Worm (Caenorhabditis elegans) whole organism, L3 larva: ENCODE data around the gene srxa-8.

ENCODE experiments used
- R02D3.7 ChIP-seq: fragments of 150-350 bp; optimal IDR thresholded peaks from 2 replicates; lab custom pipeline; 2014; ENCODE audit warnings: missing biosample characterization, missing genetic modification characterization
- ZK546.5 ChIP-seq: sonication (generic microtip); optimal IDR thresholded peaks from 2 replicates; lab custom pipeline; 2017; ENCODE audit warnings: missing biosample characterization, missing genetic modification characterization
- aly-2 ChIP-seq: fragments of 150-350 bp; optimal IDR thresholded peaks from 2 replicates; lab custom pipeline; 2014; ENCODE audit warnings: missing biosample characterization, missing genetic modification characterization
- ama-1 ChIP-seq: fragments of 150-350 bp; optimal IDR thresholded peaks from 2 replicates; lab custom pipeline; 2018
- ceh-16 ChIP-seq: sonication (generic microtip); optimal IDR thresholded peaks from 2 replicates; lab custom pipeline; 2017; ENCODE audit warnings: missing biosample characterization, missing genetic modification characterization
- ceh-28 ChIP-seq: fragments of 150-350 bp; optimal IDR thresholded peaks from 2 replicates; lab custom pipeline; 2014; ENCODE audit warnings: missing biosample characterization, missing genetic modification reagents, missing genetic modification characterization
- ceh-82 ChIP-seq: fragments of 150-350 bp; optimal IDR thresholded peaks from 2 replicates; lab custom pipeline; 2014; ENCODE audit warnings: missing biosample characterization, missing genetic modification characterization
- ceh-9 ChIP-seq: sonication (generic microtip); optimal IDR thresholded peaks from 2 replicates; lab custom pipeline; 2018; ENCODE audit warnings: missing biosample characterization, missing genetic modification characterization
- daf-12 ChIP-seq: fragments of 150-350 bp; optimal IDR thresholded peaks from 2 replicates; lab custom pipeline; 2014; ENCODE audit warnings: missing biosample characterization, missing genetic modification reagents, missing genetic modification characterization
- egl-27 ChIP-seq: sonication (generic microtip); optimal IDR thresholded peaks from 4 replicates; lab custom pipeline; 2017; ENCODE audit warnings: missing biosample characterization, missing genetic modification reagents, missing genetic modification characterization
- egl-5 ChIP-seq: fragments of 150-350 bp; optimal IDR thresholded peaks from 2 replicates; lab custom pipeline; 2017; ENCODE audit warnings: missing biosample characterization, missing genetic modification reagents, missing genetic modification characterization, inconsistent platforms
- elt-1 ChIP-seq: fragments of 150-350 bp; optimal IDR thresholded peaks from 2 replicates; lab custom pipeline; 2014; ENCODE audit warnings: missing biosample characterization, missing genetic modification characterization
- elt-2 ChIP-seq: sonication (generic microtip); optimal IDR thresholded peaks from 2 replicates; lab custom pipeline; 2016; ENCODE audit warnings: missing genetic modification reagents, mild to moderate bottlenecking, missing genetic modification characterization, missing compliant biosample characterization
- elt-3 ChIP-seq, 3 experiments: fragments of 150-350 bp in 1 of 3; sonication (generic microtip) in 2 of 3; optimal IDR thresholded peaks; 2 replicates in 2 of 3; 4 replicates in 1 of 3; lab custom pipeline; 2014 to 2017; ENCODE audit warnings: missing biosample characterization in 3 of 3, missing genetic modification characterization in 3 of 3
- eor-1 ChIP-seq, 2 experiments: fragments of 150-350 bp; optimal IDR thresholded peaks; 2 replicates each; lab custom pipeline; 2014 to 2018; ENCODE audit warnings: missing biosample characterization in 2 of 2, missing genetic modification characterization in 2 of 2
- fkh-10 ChIP-seq: sonication (generic microtip); optimal IDR thresholded peaks from 2 replicates; lab custom pipeline; 2017; ENCODE audit warnings: missing biosample characterization, missing genetic modification reagents, missing genetic modification characterization
- fkh-2 ChIP-seq: fragments of 150-350 bp; optimal IDR thresholded peaks from 2 replicates; lab custom pipeline; 2014; ENCODE audit warnings: missing biosample characterization, missing genetic modification reagents, missing genetic modification characterization
- fos-1 ChIP-seq: fragments of 150-350 bp; optimal IDR thresholded peaks from 2 replicates; lab custom pipeline; 2014; ENCODE audit warnings: missing biosample characterization, missing genetic modification characterization
- hmg-11 ChIP-seq: sonication (generic microtip); optimal IDR thresholded peaks from 2 replicates; lab custom pipeline; 2016; ENCODE audit warnings: missing genetic modification characterization, missing compliant biosample characterization
- jun-1 ChIP-seq: fragments of 150-350 bp; optimal IDR thresholded peaks from 2 replicates; lab custom pipeline; 2014; ENCODE audit warnings: missing biosample characterization, missing genetic modification reagents, missing genetic modification characterization
- lin-15B ChIP-seq: fragments of 150-350 bp; optimal IDR thresholded peaks from 2 replicates; lab custom pipeline; 2014; ENCODE audit warnings: missing biosample characterization, missing genetic modification characterization
- lin-39 ChIP-seq: fragments of 150-350 bp; optimal IDR thresholded peaks from 2 replicates; lab custom pipeline; 2018; ENCODE audit warnings: missing biosample characterization, missing genetic modification reagents, missing genetic modification characterization
- lsy-12 ChIP-seq: sonication (generic microtip); optimal IDR thresholded peaks from 2 replicates; lab custom pipeline; 2016; ENCODE audit warnings: mild to moderate bottlenecking, missing genetic modification characterization, missing compliant biosample characterization
- mdl-1 ChIP-seq: fragments of 150-350 bp; optimal IDR thresholded peaks from 2 replicates; lab custom pipeline; 2014; ENCODE audit warnings: missing biosample characterization, missing genetic modification characterization
- mml-1 ChIP-seq: fragments of 150-350 bp; sonication (generic microtip); optimal IDR thresholded peaks from 3 replicates; lab custom pipeline; 2014; ENCODE audit warnings: missing biosample characterization, missing genetic modification characterization
- nfya-1 ChIP-seq: sonication (generic microtip); optimal IDR thresholded peaks from 2 replicates; lab custom pipeline; 2017; ENCODE audit warnings: missing genetic modification characterization, mild to moderate bottlenecking, missing compliant biosample characterization, antibody characterized with exemption, moderate library complexity; ENCODE audit not compliant: insufficient read depth
- nhr-11 ChIP-seq: fragments of 150-350 bp; optimal IDR thresholded peaks from 2 replicates; lab custom pipeline; 2014; ENCODE audit warnings: missing biosample characterization, missing genetic modification characterization
- nhr-12 ChIP-seq: fragments of 150-350 bp; optimal IDR thresholded peaks from 2 replicates; lab custom pipeline; 2014; ENCODE audit warnings: missing biosample characterization, missing genetic modification characterization
- nhr-23 ChIP-seq: fragments of 150-350 bp; optimal IDR thresholded peaks from 2 replicates; lab custom pipeline; 2014; ENCODE audit warnings: missing biosample characterization, missing genetic modification reagents, missing genetic modification characterization
- nhr-237 ChIP-seq: fragments of 150-350 bp; optimal IDR thresholded peaks from 2 replicates; lab custom pipeline; 2014; ENCODE audit warnings: missing biosample characterization, missing genetic modification characterization
- nhr-25 ChIP-seq: sonication (generic microtip); optimal IDR thresholded peaks from 2 replicates; lab custom pipeline; 2017; ENCODE audit warnings: missing biosample characterization, missing genetic modification characterization
- nhr-28 ChIP-seq: fragments of 150-350 bp; optimal IDR thresholded peaks from 2 replicates; lab custom pipeline; 2014; ENCODE audit warnings: missing biosample characterization, missing genetic modification characterization
- nhr-43 ChIP-seq: sonication (generic microtip); optimal IDR thresholded peaks from 2 replicates; lab custom pipeline; 2016; ENCODE audit warnings: mild to moderate bottlenecking, missing genetic modification characterization, missing compliant biosample characterization; ENCODE audit not compliant: poor library complexity, severe bottlenecking
- nhr-67 ChIP-seq: fragments of 150-350 bp; optimal IDR thresholded peaks from 2 replicates; lab custom pipeline; 2014; ENCODE audit warnings: missing biosample characterization, missing genetic modification characterization
- nhr-76 ChIP-seq: fragments of 150-350 bp; sonication (generic microtip); optimal IDR thresholded peaks from 5 replicates; lab custom pipeline; 2014; ENCODE audit warnings: missing biosample characterization, missing genetic modification characterization
- nhr-77 ChIP-seq: fragments of 150-350 bp; optimal IDR thresholded peaks from 2 replicates; lab custom pipeline; 2014; ENCODE audit warnings: missing biosample characterization, missing genetic modification characterization
- pha-4 ChIP-seq: fragments of 150-350 bp; optimal IDR thresholded peaks from 2 replicates; lab custom pipeline; 2014; ENCODE audit warnings: missing biosample characterization, missing genetic modification reagents, missing genetic modification characterization
- pqm-1 ChIP-seq: fragments of 150-350 bp; optimal IDR thresholded peaks from 2 replicates; lab custom pipeline; 2017; ENCODE audit warnings: missing biosample characterization, missing genetic modification characterization, inconsistent platforms
- sea-2 ChIP-seq: fragments of 150-350 bp; sonication (generic microtip); optimal IDR thresholded peaks from 4 replicates; lab custom pipeline; 2014; ENCODE audit warnings: missing biosample characterization, missing genetic modification reagents, missing genetic modification characterization
- skn-1 ChIP-seq: fragments of 150-350 bp; optimal IDR thresholded peaks from 2 replicates; lab custom pipeline; 2014; ENCODE audit warnings: missing biosample characterization, missing genetic modification characterization
- snpc-4 ChIP-seq: fragments of 150-350 bp; optimal IDR thresholded peaks from 2 replicates; lab custom pipeline; 2014; ENCODE audit warnings: missing biosample characterization, missing genetic modification characterization
- tbx-2 ChIP-seq: sonication (generic microtip); optimal IDR thresholded peaks from 2 replicates; lab custom pipeline; 2016; ENCODE audit warnings: mild to moderate bottlenecking, missing genetic modification characterization, missing compliant biosample characterization
- unc-39 ChIP-seq: sonication (generic microtip); optimal IDR thresholded peaks from 4 replicates; lab custom pipeline; 2017; ENCODE audit warnings: missing biosample characterization, missing genetic modification characterization
- unc-62 ChIP-seq: fragments of 150-350 bp; sonication (generic microtip); optimal IDR thresholded peaks from 4 replicates; lab custom pipeline; 2014; ENCODE audit warnings: missing biosample characterization, missing genetic modification reagents, missing genetic modification characterization
- zag-1 ChIP-seq: fragments of 150-350 bp; optimal IDR thresholded peaks from 2 replicates; lab custom pipeline; 2014; ENCODE audit warnings: missing biosample characterization, missing genetic modification characterization
- ztf-11 ChIP-seq: fragments of 150-350 bp; optimal IDR thresholded peaks from 2 replicates; lab custom pipeline; 2014; ENCODE audit warnings: missing biosample characterization, missing genetic modification characterization
- ztf-4 ChIP-seq: fragments of 150-350 bp; optimal IDR thresholded peaks from 2 replicates; lab custom pipeline; 2014; ENCODE audit warnings: missing biosample characterization, missing genetic modification characterization

srxa-8 gene

ce11 chrX:13352164-13352563 lies 43.5 kb upstream of the srxa-8 start:
- no peak for TF ChIP-seq ztf-4 (tag; lab: Kevin White, UChicago)
- TF ChIP-seq ceh-28 (tag; lab: Kevin White, UChicago), result no peak
- TF ChIP-seq daf-12 (tag; lab: Kevin White, UChicago), result no peak
- TF ChIP-seq nhr-43 (tag; lab: Kevin White, UChicago), result peak; percentile 7
- TF ChIP-seq elt-1 (tag; lab: Kevin White, UChicago), result no peak
- TF ChIP-seq ama-1, result no peak
- TF ChIP-seq nhr-25 (tag; lab: Kevin White, UChicago), result no peak
- TF ChIP-seq elt-2, result peak; percentile 13
- no peak for TF ChIP-seq ceh-16 (tag; lab: Kevin White, UChicago)
- peak; percentile 7 for TF ChIP-seq pha-4 (tag; lab: Kevin White, UChicago)
- no peak for TF ChIP-seq fkh-10
- TF ChIP-seq pqm-1, result peak; percentile 42
- no peak for TF ChIP-seq sea-2 (GFP tag; lab: Kevin White, UChicago)
- TF ChIP-seq skn-1, result no peak
- no peak for TF ChIP-seq mml-1 (tag; lab: Kevin White, UChicago)
- no peak for TF ChIP-seq nhr-237 (tag; lab: Kevin White, UChicago)

DNA sequence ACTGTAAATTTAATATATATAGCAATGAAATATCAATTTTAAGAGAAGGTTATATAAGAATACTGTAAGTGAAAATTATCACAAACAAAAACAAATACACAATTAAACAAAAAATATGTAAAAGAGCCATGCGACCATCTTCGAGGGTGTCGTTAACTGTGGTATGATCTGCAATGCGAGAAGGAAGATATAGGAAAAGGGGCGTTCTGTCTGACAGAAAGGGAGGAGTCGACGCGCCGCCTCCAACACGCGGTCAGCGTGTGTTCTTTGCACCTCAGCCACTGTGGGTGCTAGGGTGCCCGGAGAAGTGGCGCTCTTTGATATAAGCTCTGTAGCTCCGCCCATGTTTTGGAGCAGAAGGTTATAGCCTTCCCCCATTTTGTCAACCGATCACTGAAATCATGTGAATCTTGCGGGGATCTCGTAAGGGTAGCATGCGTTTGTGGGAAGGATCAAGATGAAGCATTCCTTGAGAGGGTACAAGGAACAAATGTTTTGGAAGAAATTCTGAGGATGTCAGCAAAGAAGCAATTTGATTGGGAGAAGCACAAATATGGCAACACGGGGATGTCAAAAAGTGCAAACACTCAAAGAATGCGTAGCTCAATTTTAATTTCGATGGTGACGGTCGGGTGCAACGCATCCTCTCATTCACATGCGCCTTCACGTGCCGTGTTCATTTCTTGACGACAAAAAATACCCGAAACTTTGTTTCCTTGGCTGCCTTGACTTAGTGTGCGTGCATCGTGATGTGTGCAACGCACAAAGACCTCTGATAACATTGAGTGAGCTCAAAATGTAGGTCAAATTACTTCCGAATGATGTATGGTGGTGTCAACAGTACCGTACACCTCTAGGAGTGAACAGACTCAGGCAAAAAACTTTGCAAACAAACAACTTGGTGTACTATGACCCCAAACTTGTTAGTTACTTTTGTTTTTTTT lies 42.4 kb upstream of the srxa-8 start, which contains the start of gene mxl-3:
mxl-3 (minus strand) TSS at position 1 of the 944 bp plus-strand sequence.
- TF ChIP-seq ztf-11 (no peak), elt-3 (tag; optimal IDR thresholded peaks at IDR 0.05; lab: Kevin White, UChicago) (peak in 1 of 3 experiments; percentile 0), mml-1 (tag; lab: Kevin White, UChicago) (peak; percentile 21), R02D3.7 (no peak), nhr-77 (tag; lab: Kevin White, UChicago) (no peak), elt-2 (peak; percentile 75), mdl-1 (no peak), nhr-11 (peak; percentile 76), eor-1 (tag; optimal IDR thresholded peaks at IDR 0.05; lab: Kevin White, UChicago) (no peak), pha-4 (tag; lab: Kevin White, UChicago) (peak; percentile 59), nfya-1 (peak; percentile 44), egl-5 (tag; lab: Kevin White, UChicago) (no peak), aly-2 (tag; lab: Kevin White, UChicago) (no peak), unc-62 (GFP tag; lab: Kevin White, UChicago) (no peak), zag-1 (tag; lab: Kevin White, UChicago) (no peak), fkh-2 (tag; lab: Kevin White, UChicago) (no peak), nhr-43 (tag; lab: Kevin White, UChicago) (peak; percentile 73), tbx-2 (tag; lab: Kevin White, UChicago) (no peak), nhr-237 (tag; lab: Kevin White, UChicago) (no peak), ceh-16 (tag; lab: Kevin White, UChicago) (no peak), lin-15B (tag; lab: Kevin White, UChicago) (no peak), ztf-4 (tag; lab: Kevin White, UChicago) (no peak), ceh-28 (tag; lab: Kevin White, UChicago) (no peak), lsy-12 (tag; lab: Kevin White, UChicago) (no peak), ceh-9 (no peak), nhr-76 (no peak), nhr-25 (tag; lab: Kevin White, UChicago) (no peak), daf-12 (tag; lab: Kevin White, UChicago) (no peak), skn-1 (no peak), nhr-28 (tag; lab: Kevin White, UChicago) (no peak), elt-1 (tag; lab: Kevin White, UChicago) (no peak), fos-1 (no peak), snpc-4 (tag; lab: Kevin White, UChicago) (no peak), ceh-82 (tag; lab: Kevin White, UChicago) (no peak), egl-27 (no peak), nhr-67 (tag; lab: Kevin White, UChicago) (no peak), sea-2 (GFP tag; lab: Kevin White, UChicago) (no peak), unc-39 (no peak), lin-39 (tag; lab: Kevin White, UChicago) (peak; percentile 8), pqm-1 (peak; percentile 62), fkh-10 (no peak), ZK546.5 (no peak), ama-1 (peak; percentile 61), hmg-11 (no peak), nhr-23 (tag; lab: Kevin White, UChicago) (peak; percentile 34), nhr-12 (tag; lab: Kevin White, UChicago) (no peak), jun-1 (tag; lab: Kevin White, UChicago) (no peak)
